Fruit fly (Drosophila melanogaster) whole organism, wandering third instar larva: ENCODE measurements around the gene CG13031.

ENCODE experiments used
- Abd-B ChIP-seq: fragments of >200 bp; optimal IDR thresholded peaks from 2 replicates; lab custom pipeline; 2017; ENCODE audit warnings: missing biosample characterization, missing genetic modification characterization
- CG32264 ChIP-seq: fragments of 200-800 bp; sonication (Bioruptor generic); optimal IDR thresholded peaks from 2 replicates; lab custom pipeline; 2016; ENCODE audit warnings: missing biosample characterization, missing genetic modification characterization
- CrebA ChIP-seq: fragments of 200-800 bp; sonication (Bioruptor generic); optimal IDR thresholded peaks from 2 replicates; lab custom pipeline; 2016; ENCODE audit warnings: missing biosample characterization, mild to moderate bottlenecking, missing genetic modification characterization, borderline replicate concordance
- Dfd ChIP-seq: fragments of >200 bp; optimal IDR thresholded peaks from 2 replicates; lab custom pipeline; 2017; ENCODE audit warnings: missing biosample characterization, missing genetic modification characterization
- Dif ChIP-seq: fragments of 200-275, 200-300 bp; sonication (Bioruptor generic); optimal IDR thresholded peaks from 2 replicates; lab custom pipeline; 2018; ENCODE audit warnings: missing biosample characterization, missing genetic modification characterization; ENCODE audit not compliant: partially characterized antibody
- HLH106 ChIP-seq: fragments of 200-800 bp; optimal IDR thresholded peaks from 3 replicates; lab custom pipeline; 2019; ENCODE audit warnings: missing biosample characterization, mild to moderate bottlenecking, missing genetic modification characterization, moderate library complexity
- Hr83 ChIP-seq: fragments of 200-300 bp; sonication (Bioruptor generic); optimal IDR thresholded peaks from 2 replicates; lab custom pipeline; 2016; ENCODE audit warnings: missing biosample characterization, mild to moderate bottlenecking, missing genetic modification characterization, moderate library complexity; ENCODE audit not compliant: poor library complexity, severe bottlenecking
- Jra ChIP-seq: sonication (Bioruptor generic); optimal IDR thresholded peaks from 2 replicates; lab custom pipeline; 2016; ENCODE audit warnings: missing biosample characterization, missing genetic modification characterization
- Myc ChIP-seq: fragments of >200 bp; optimal IDR thresholded peaks from 2 replicates; lab custom pipeline; 2017
- N ChIP-seq: fragments of >200 bp; optimal IDR thresholded peaks from 2 replicates; lab custom pipeline; 2018; ENCODE audit warnings: missing biosample characterization, missing external identifiers, missing genetic modification characterization
- OdsH ChIP-seq: fragments of 200-800 bp; sonication (Bioruptor generic); optimal IDR thresholded peaks from 2 replicates; lab custom pipeline; 2016; ENCODE audit warnings: missing biosample characterization, mild to moderate bottlenecking, missing genetic modification characterization
- Rel ChIP-seq, 2 experiments: fragments of 200-800 bp; sonication (Bioruptor generic) in 1 of 2; optimal IDR thresholded peaks; 2 replicates in 1 of 2; 3 replicates in 1 of 2; lab custom pipeline; 2016 to 2019; ENCODE audit warnings: mild to moderate bottlenecking in 2 of 2, missing biosample characterization in 2 of 2, missing genetic modification characterization in 2 of 2, moderate library complexity in 1 of 2
- Sp1 ChIP-seq: fragments of 200-800 bp; sonication (Bioruptor generic); optimal IDR thresholded peaks from 3 replicates; lab custom pipeline; 2019; ENCODE audit warnings: missing biosample characterization, mild to moderate bottlenecking, missing genetic modification characterization, moderate library complexity
- Vsx2 ChIP-seq: fragments of 200-300, 225-300 bp; sonication (Bioruptor generic); optimal IDR thresholded peaks from 2 replicates; lab custom pipeline; 2018; ENCODE audit warnings: missing biosample characterization, missing genetic modification characterization; ENCODE audit not compliant: partially characterized antibody
- brk ChIP-seq: fragments of 200-800 bp; sonication (Bioruptor generic); optimal IDR thresholded peaks from 2 replicates; lab custom pipeline; 2016; ENCODE audit warnings: missing biosample characterization, mild to moderate bottlenecking, missing genetic modification characterization
- dl ChIP-seq, 2 experiments: fragments of 175-275, 200-275 bp in 1 of 2; fragments of 200-275 bp in 1 of 2; sonication (Bioruptor generic); optimal IDR thresholded peaks; lab custom pipeline; 2018; ENCODE audit warnings: mild to moderate bottlenecking in 2 of 2, missing biosample characterization in 2 of 2, missing genetic modification characterization in 2 of 2, moderate library complexity in 2 of 2; ENCODE audit not compliant: partially characterized antibody in 2 of 2, insufficient read depth in 1 of 2
- dmrt93B ChIP-seq: fragments of 200-800 bp; sonication (Bioruptor generic); optimal IDR thresholded peaks from 2 replicates; lab custom pipeline; 2018; ENCODE audit warnings: missing biosample characterization, mild to moderate bottlenecking, missing genetic modification characterization
- dsf ChIP-seq: sonication (Bioruptor generic); optimal IDR thresholded peaks from 2 replicates; lab custom pipeline; 2016; ENCODE audit warnings: missing biosample characterization, missing genetic modification characterization, borderline replicate concordance
- ey ChIP-seq: fragments of 200-800 bp; sonication (Bioruptor generic); optimal IDR thresholded peaks from 2 replicates; lab custom pipeline; 2016; ENCODE audit warnings: missing biosample characterization, missing genetic modification characterization
- foxo ChIP-seq, 2 experiments: fragments of 200-800 bp; sonication (Bioruptor generic); optimal IDR thresholded peaks; 2 replicates in 1 of 2; 3 replicates in 1 of 2; lab custom pipeline; 2016 to 2017; ENCODE audit warnings: missing biosample characterization in 2 of 2, missing genetic modification characterization in 2 of 2
- fru ChIP-seq: fragments of 200-800 bp; sonication (Bioruptor generic); optimal IDR thresholded peaks from 3 replicates; lab custom pipeline; 2016; ENCODE audit warnings: missing biosample characterization, mild to moderate bottlenecking, missing genetic modification characterization
- h ChIP-seq: fragments of 200-800 bp; sonication (Bioruptor generic); optimal IDR thresholded peaks from 3 replicates; lab custom pipeline; 2016; ENCODE audit warnings: missing biosample characterization, mild to moderate bottlenecking, missing genetic modification characterization
- jim ChIP-seq: fragments of 175-275, 200-325 bp; sonication (Bioruptor generic); optimal IDR thresholded peaks from 2 replicates; lab custom pipeline; 2016; ENCODE audit warnings: missing biosample characterization, mild to moderate bottlenecking, missing genetic modification characterization
- pan ChIP-seq: fragments of >200 bp; optimal IDR thresholded peaks from 2 replicates; lab custom pipeline; 2017
- psq ChIP-seq: fragments of 200-800 bp; sonication (Bioruptor generic); optimal IDR thresholded peaks from 3 replicates; lab custom pipeline; 2017; ENCODE audit warnings: missing biosample characterization, mild to moderate bottlenecking, missing genetic modification characterization, moderate library complexity
- sage ChIP-seq: fragments of 200-800 bp; sonication (Bioruptor generic); optimal IDR thresholded peaks from 2 replicates; lab custom pipeline; 2016; ENCODE audit warnings: missing biosample characterization, mild to moderate bottlenecking, missing genetic modification characterization
- sv ChIP-seq: fragments of 200-800 bp; sonication (Bioruptor generic); optimal IDR thresholded peaks from 3 replicates; lab custom pipeline; 2016; ENCODE audit warnings: missing biosample characterization, missing genetic modification characterization
- tai ChIP-seq: sonication (Bioruptor generic); optimal IDR thresholded peaks from 2 replicates; lab custom pipeline; 2016; ENCODE audit warnings: missing biosample characterization, missing genetic modification characterization
- usp ChIP-seq: fragments of >200 bp; optimal IDR thresholded peaks from 2 replicates; lab custom pipeline; 2017; ENCODE audit warnings: missing biosample characterization, missing genetic modification characterization
- woc ChIP-seq: sonication (Bioruptor generic); optimal IDR thresholded peaks from 2 replicates; lab custom pipeline; 2016; ENCODE audit warnings: missing biosample characterization, mild to moderate bottlenecking, missing genetic modification characterization

The CG13031 gene

DNA sequence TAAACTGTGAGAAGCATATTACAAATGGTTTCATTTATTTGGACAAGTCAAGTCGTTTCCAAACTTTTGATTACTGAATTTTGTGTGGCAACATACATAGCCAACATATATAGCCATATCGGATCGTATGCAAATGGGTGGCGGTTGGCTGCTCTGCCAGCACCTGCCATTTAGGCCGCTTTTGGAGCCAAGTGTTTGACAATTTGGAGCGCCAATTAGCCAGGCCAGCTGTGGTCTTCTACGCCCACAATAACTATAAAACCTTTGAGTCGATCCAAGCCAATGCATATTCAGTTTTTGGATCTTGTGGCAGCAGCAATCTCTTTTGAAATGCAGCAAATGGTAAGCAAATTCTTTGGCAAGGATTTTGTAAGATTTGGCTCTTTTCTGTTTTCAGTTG is at the start of gene CG13031:
Gene CG13031 (plus strand): TSS at position 301 of the 400 bp plus-strand sequence.
- TF ChIP-seq fru (GFP tag; lab: Kevin White, UChicago) (no peak), pan (lab: Kevin White, UChicago) (no peak), tai (GFP tag; lab: Kevin White, UChicago) (no peak), sage (GFP tag; lab: Kevin White, UChicago) (no peak), jim (GFP tag; lab: Kevin White, UChicago) (no peak), Rel (GFP tag; optimal IDR thresholded peaks at IDR 0.05; lab: Kevin White, UChicago) (no peak), Rel (tag; optimal IDR thresholded peaks at IDR 0.05; lab: Kevin White, UChicago) (no peak), Hr83 (GFP tag; lab: Kevin White, UChicago) (no peak), Dif (GFP tag; lab: Kevin White, UChicago) (no peak), OdsH (GFP tag; lab: Kevin White, UChicago) (no peak)

dm6 chr3L:16679492-16680120 is 45.1 kb upstream of the CG13031 start:
- peak; percentile 98 for TF ChIP-seq Dfd (GFP tag; lab: Kevin White, UChicago)
- TF ChIP-seq dl (GFP tag; optimal IDR thresholded peaks at IDR 0.05; lab: Kevin White, UChicago; ENCODE audit: insufficient read depth in 1 of 2, partially characterized antibody in 2 of 2): no peak

dm6 chr3L:16682371-16682770 is 42.3 kb upstream of the CG13031 start:
- TF ChIP-seq fru (GFP tag; lab: Kevin White, UChicago) (no peak), h (GFP tag; lab: Kevin White, UChicago) (peak; percentile 23), Abd-B (no peak), jim (GFP tag; lab: Kevin White, UChicago) (no peak), dsf (GFP tag; lab: Kevin White, UChicago) (no peak), Vsx2 (GFP tag; lab: Kevin White, UChicago) (no peak), CrebA (GFP tag; lab: Kevin White, UChicago) (peak; percentile 63), N (no peak), woc (GFP tag; lab: Kevin White, UChicago) (no peak), CG32264 (GFP tag; lab: Kevin White, UChicago) (no peak), usp (GFP tag; lab: Kevin White, UChicago) (no peak), Myc (lab: Kevin White, UChicago) (no peak), Rel (GFP tag; optimal IDR thresholded peaks at IDR 0.05; lab: Kevin White, UChicago) (no peak), Rel (tag; optimal IDR thresholded peaks at IDR 0.05; lab: Kevin White, UChicago) (peak; percentile 94), OdsH (GFP tag; lab: Kevin White, UChicago) (no peak)

DNA sequence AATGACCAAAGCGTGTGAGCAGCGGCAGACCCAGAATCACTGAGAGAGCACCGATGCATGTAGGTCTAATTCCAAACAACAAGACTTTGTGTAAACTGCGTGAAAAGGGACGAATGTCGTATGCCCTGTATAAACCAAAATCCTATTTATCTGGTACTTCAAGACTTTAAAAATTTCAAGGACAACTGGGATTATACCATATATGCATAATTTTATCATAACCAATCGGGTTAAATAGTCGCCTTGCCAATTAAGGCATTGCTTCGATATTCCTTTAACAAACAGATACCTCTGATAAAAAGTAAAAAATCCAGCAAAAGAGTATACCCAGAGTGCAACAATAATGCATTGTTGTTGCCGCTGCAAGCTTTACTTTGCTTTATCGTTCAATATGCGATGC is 41.7 kb upstream of the CG13031 start:
- TF ChIP-seq Dfd (GFP tag; lab: Kevin White, UChicago) (no peak), Jra (no peak), N (no peak), brk (GFP tag; lab: Kevin White, UChicago) (no peak), Sp1 (GFP tag; lab: Kevin White, UChicago) (no peak), tai (GFP tag; lab: Kevin White, UChicago) (no peak)

DNA sequence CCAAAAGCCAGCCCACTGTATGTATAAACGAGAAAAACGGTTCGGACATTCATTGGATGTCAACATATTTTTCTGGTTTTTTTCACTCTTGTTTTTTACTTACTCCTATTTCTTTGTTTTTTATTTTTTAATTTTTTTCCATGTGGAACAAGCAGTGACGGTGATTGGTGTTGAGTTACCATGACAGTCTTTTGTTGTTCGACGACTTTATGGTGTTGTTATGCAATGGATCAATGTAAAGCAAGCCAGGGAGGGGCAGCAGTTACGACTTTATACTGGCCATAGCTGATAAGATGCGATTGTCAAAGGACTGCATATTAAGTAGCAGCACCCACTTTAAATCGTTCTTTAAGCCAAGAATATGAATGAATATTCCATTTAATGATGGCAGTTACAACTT is 35.2 kb upstream of the CG13031 start:
- TF ChIP-seq Sp1 (GFP tag; lab: Kevin White, UChicago) (no peak), Rel (GFP tag; optimal IDR thresholded peaks at IDR 0.05; lab: Kevin White, UChicago) (no peak), Rel (tag; optimal IDR thresholded peaks at IDR 0.05; lab: Kevin White, UChicago) (no peak), psq (no peak), foxo (GFP tag; optimal IDR thresholded peaks at IDR 0.05; lab: Kevin White, UChicago) (no peak), dl (GFP tag; optimal IDR thresholded peaks at IDR 0.05; lab: Kevin White, UChicago; ENCODE audit: insufficient read depth in 1 of 2, partially characterized antibody in 2 of 2) (no peak), Dfd (GFP tag; lab: Kevin White, UChicago) (no peak), HLH106 (no peak), Vsx2 (GFP tag; lab: Kevin White, UChicago) (no peak), sv (GFP tag; lab: Kevin White, UChicago) (no peak), dmrt93B (no peak), usp (GFP tag; lab: Kevin White, UChicago) (no peak), ey (GFP tag; lab: Kevin White, UChicago) (no peak)
